Worm (Caenorhabditis elegans): Measurements from ENCODE around the gene oig-5.

Gene oig-5

DNA sequence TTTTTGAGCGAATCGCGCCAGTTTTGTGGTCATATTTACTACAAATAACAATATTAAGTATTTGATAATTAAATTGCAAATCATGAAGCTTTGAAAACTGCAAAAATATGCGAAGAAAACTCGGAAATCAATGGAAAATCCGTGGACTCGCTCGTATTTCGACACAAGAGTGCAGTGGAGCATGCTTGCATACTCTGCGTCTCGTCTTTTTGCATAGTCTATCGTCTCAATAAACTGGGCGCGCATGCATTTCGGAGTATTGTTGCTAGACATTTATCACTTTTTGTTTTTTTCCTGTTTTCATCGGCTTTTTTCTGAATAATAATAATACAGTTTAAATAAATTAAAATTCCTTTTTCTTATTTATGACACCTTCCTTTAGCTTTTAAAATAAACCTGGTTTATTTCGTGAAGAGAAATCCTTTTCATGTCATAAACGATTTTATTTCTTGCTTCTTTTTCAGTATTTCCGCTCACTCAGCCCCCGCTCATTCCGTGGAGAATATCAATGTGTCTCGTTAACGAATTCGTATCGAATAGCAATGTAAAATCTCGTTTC is 39.2 kb upstream of the oig-5 start, which contains the start of the genes mrps-7 and Y57G11C.3 (continued):
- no peak for TF ChIP-seq mes-4 (tag; optimal IDR thresholded peaks at IDR 0.05)
- peak; percentile 11 for TF ChIP-seq nhr-80 (tag; optimal IDR thresholded peaks at IDR 0.05)
- no peak for TF ChIP-seq mel-28 (tag; optimal IDR thresholded peaks at IDR 0.05; ENCODE audit: borderline replicate concordance)
- TF ChIP-seq lag-1 (GFP tag; IDR thresholded peaks at IDR 0.05) = no peak
- no peak for TF ChIP-seq ceh-91 (GFP tag; IDR thresholded peaks at IDR 0.05)
- peak; percentile 60 for TF ChIP-seq snpc-1.1 (tag; optimal IDR thresholded peaks at IDR 0.05; ENCODE audit: insufficient read depth)
- no peak for TF ChIP-seq ceh-79 (tag; optimal IDR thresholded peaks at IDR 0.05)
- TF ChIP-seq F22D6.2 (tag; optimal IDR thresholded peaks at IDR 0.05) = no peak
- no peak for TF ChIP-seq bed-2 (GFP tag; IDR thresholded peaks at IDR 0.05)
- no peak for TF ChIP-seq ztf-6 (GFP tag; IDR thresholded peaks at IDR 0.05)
- peak; percentile 12 for TF ChIP-seq xnd-1 (tag; optimal IDR thresholded peaks at IDR 0.05)
- no peak for TF ChIP-seq lsy-27 (tag; optimal IDR thresholded peaks at IDR 0.05; ENCODE audit: borderline replicate concordance, insufficient read depth)
- no peak for TF ChIP-seq madf-10 (tag; optimal IDR thresholded peaks at IDR 0.05)
- peak; percentile 58; the same call in 1 of the 2 replicates for TF ChIP-seq ekl-4 (GFP tag; IDR thresholded peaks at IDR 0.05)
- TF ChIP-seq hsf-1 (GFP tag; IDR thresholded peaks at IDR 0.05) = no peak
- TF ChIP-seq nhr-90 (tag; optimal IDR thresholded peaks at IDR 0.05) = no peak
- TF ChIP-seq fkh-3 (tag; optimal IDR thresholded peaks at IDR 0.05) = no peak
- no peak for TF ChIP-seq repo-1 (tag; optimal IDR thresholded peaks at IDR 0.05)
- TF ChIP-seq C17E4.6 (GFP tag; IDR thresholded peaks at IDR 0.05) = no peak
- no peak for TF ChIP-seq ceh-40 (GFP tag; IDR thresholded peaks at IDR 0.05)
- no peak for TF ChIP-seq rpc-1 (optimal IDR thresholded peaks at IDR 0.05)
- TF ChIP-seq rpc-1 (tag; optimal IDR thresholded peaks at IDR 0.05) = no peak

DNA sequence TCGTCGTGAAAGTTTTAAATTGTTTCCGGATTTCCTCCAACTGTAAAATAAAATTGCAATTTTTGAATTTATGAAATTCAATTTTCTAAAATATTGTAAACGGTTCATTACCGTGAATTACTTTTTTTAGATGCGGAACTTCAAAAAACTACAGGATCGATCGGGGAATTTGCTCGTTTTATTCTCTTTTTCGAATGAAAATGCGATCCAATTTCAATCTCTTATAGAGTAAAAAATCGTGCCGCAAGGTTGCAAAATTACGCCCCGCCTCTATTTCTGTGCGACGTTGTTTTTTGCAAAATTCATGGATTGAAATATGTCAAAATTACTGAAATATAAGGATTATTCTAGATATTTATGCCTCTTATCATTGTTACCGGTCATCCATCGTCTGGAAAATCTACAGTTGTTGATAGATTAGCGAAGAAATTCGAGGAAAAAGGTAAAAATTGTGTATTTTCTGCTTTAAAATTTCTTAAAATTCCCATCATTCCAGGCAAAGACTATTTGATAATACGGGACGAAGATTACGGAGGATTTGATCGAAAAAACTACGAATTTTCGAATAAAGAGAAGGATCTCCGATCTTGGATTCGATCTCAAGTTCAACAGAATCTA is 37.7 kb upstream of the oig-5 start, which contains the start of gene Y57G11C.43:
TSS of gene Y57G11C.43 (plus strand) at position 224 of the 618 bp plus-strand sequence.
- TF ChIP-seq lir-1 (GFP tag; conservative IDR thresholded peaks at IDR 0.05) (no peak), Y53F4B.3 (GFP tag; IDR thresholded peaks at IDR 0.05) (no peak), hmg-20 (GFP tag; IDR thresholded peaks at IDR 0.05) (no peak), egl-44 (GFP tag; IDR thresholded peaks at IDR 0.05) (no peak), atf-7 (tag; optimal IDR thresholded peaks at IDR 0.05) (no peak), attf-5 (GFP tag; optimal IDR thresholded peaks at IDR 0.05) (no peak), pbrm-1 (GFP tag; IDR thresholded peaks at IDR 0.05) (0 out of 2 replicates have a peak, but pooled peaks have one; percentile 16), cebp-2 (GFP tag; IDR thresholded peaks at IDR 0.05) (no peak), B0035.1 (tag; optimal IDR thresholded peaks at IDR 0.05) (no peak), F52B5.7 (tag; optimal IDR thresholded peaks at IDR 0.05) (no peak), nhr-179 (tag; optimal IDR thresholded peaks at IDR 0.05) (no peak), hlh-12 (tag; optimal IDR thresholded peaks at IDR 0.05) (no peak), repo-1 (tag; optimal IDR thresholded peaks at IDR 0.05) (no peak), tbx-9 (tag; optimal IDR thresholded peaks at IDR 0.05; ENCODE audit: borderline replicate concordance) (no peak), hlh-26 (GFP tag; conservative IDR thresholded peaks at IDR 0.05) (no peak), tbp1 (GFP tag; optimal IDR thresholded peaks at IDR 0.05) (peak; percentile 26), F57C9.4 (tag; optimal IDR thresholded peaks at IDR 0.05) (no peak), hsf-1 (GFP tag; IDR thresholded peaks at IDR 0.05) (0 out of 2 replicates have a peak, but pooled peaks have one; percentile 23), ceh-27 (GFP tag; optimal IDR thresholded peaks at IDR 0.05) (no peak), bed-1 (GFP tag; IDR thresholded peaks at IDR 0.05) (no peak), Y67H2A.10 (GFP tag; conservative IDR thresholded peaks at IDR 0.05) (no peak), F23B12.7 (tag; optimal IDR thresholded peaks at IDR 0.05; ENCODE audit: insufficient read depth) (no peak), lsy-27 (tag; optimal IDR thresholded peaks at IDR 0.05; ENCODE audit: borderline replicate concordance, insufficient read depth) (no peak), lin-40 (tag; optimal IDR thresholded peaks at IDR 0.05) (no peak), madf-8 (GFP tag; conservative IDR thresholded peaks at IDR 0.05) (no peak), sea-2 (GFP tag; IDR thresholded peaks at IDR 0.05) (no peak), let-526 (GFP tag; IDR thresholded peaks at IDR 0.05) (no peak), B0261.1 (tag; optimal IDR thresholded peaks at IDR 0.05) (no peak), unc-130 (GFP tag; optimal IDR thresholded peaks at IDR 0.05) (peak; percentile 28), bed-2 (GFP tag; IDR thresholded peaks at IDR 0.05) (no peak)
